Worm (Caenorhabditis elegans) whole organism, mixed stage, embryonic: ENCODE data around the gene F43G6.17.

Source experiments
- M03D4.4 ChIP-seq: sonication (generic microtip); optimal IDR thresholded peaks from 2 replicates; lab custom pipeline; 2017; ENCODE audit warnings: mild to moderate bottlenecking, missing genetic modification characterization, missing compliant biosample characterization
- bed-3 ChIP-seq: fragments of 200-800 bp; sonication (Bioruptor generic); optimal IDR thresholded peaks from 3 replicates; lab custom pipeline; 2018; ENCODE audit warnings: mild to moderate bottlenecking, missing genetic modification characterization, moderate library complexity, missing compliant biosample characterization
- blmp-1 ChIP-seq: fragments of 150-350 bp; optimal IDR thresholded peaks from 2 replicates; lab custom pipeline; 2014; ENCODE audit warnings: missing biosample characterization, missing genetic modification characterization
- ceh-39 ChIP-seq: fragments of 150-350 bp; optimal IDR thresholded peaks from 2 replicates; lab custom pipeline; 2014; ENCODE audit warnings: missing biosample characterization, missing genetic modification characterization
- ceh-43 ChIP-seq: fragments of 200-800 bp; sonication (Bioruptor generic); optimal IDR thresholded peaks from 2 replicates; lab custom pipeline; 2018; ENCODE audit warnings: mild to moderate bottlenecking, missing genetic modification characterization, moderate library complexity, missing compliant biosample characterization
- ceh-83 ChIP-seq: fragments of 200-800 bp; sonication (Bioruptor generic); optimal IDR thresholded peaks from 2 replicates; lab custom pipeline; 2018; ENCODE audit warnings: mild to moderate bottlenecking, missing genetic modification characterization, missing compliant biosample characterization
- ces-1 ChIP-seq: fragments of 150-350 bp; optimal IDR thresholded peaks from 2 replicates; lab custom pipeline; 2014; ENCODE audit warnings: missing biosample characterization, missing genetic modification reagents, missing genetic modification characterization
- cnd-1 ChIP-seq: fragments of 200-800 bp; sonication (Bioruptor generic); optimal IDR thresholded peaks from 2 replicates; lab custom pipeline; 2018; ENCODE audit warnings: mild to moderate bottlenecking, missing genetic modification characterization, missing compliant biosample characterization
- drap-1 ChIP-seq: fragments of 200-800 bp; sonication (Bioruptor generic); optimal IDR thresholded peaks from 3 replicates; lab custom pipeline; 2018; ENCODE audit warnings: mild to moderate bottlenecking, missing genetic modification characterization, missing compliant biosample characterization
- elt-1 ChIP-seq: sonication (generic microtip); optimal IDR thresholded peaks from 2 replicates; lab custom pipeline; 2017; ENCODE audit warnings: missing genetic modification characterization, mild to moderate bottlenecking, missing compliant biosample characterization, antibody characterized with exemption, moderate library complexity, borderline replicate concordance; ENCODE audit not compliant: insufficient read depth
- elt-3 ChIP-seq: fragments of 150-350 bp; optimal IDR thresholded peaks from 2 replicates; lab custom pipeline; 2014; ENCODE audit warnings: missing biosample characterization, missing genetic modification characterization
- flh-1 ChIP-seq: fragments of 200-800 bp; sonication (Bioruptor generic); optimal IDR thresholded peaks from 2 replicates; lab custom pipeline; 2018; ENCODE audit warnings: mild to moderate bottlenecking, missing genetic modification characterization, moderate library complexity, missing compliant biosample characterization
- ham-2 ChIP-seq: fragments of 200-800 bp; sonication (Bioruptor generic); optimal IDR thresholded peaks from 2 replicates; lab custom pipeline; 2018; ENCODE audit warnings: mild to moderate bottlenecking, missing genetic modification characterization, missing compliant biosample characterization
- hlh-1 ChIP-seq: fragments of 150-350 bp; optimal IDR thresholded peaks from 2 replicates; lab custom pipeline; 2014; ENCODE audit warnings: missing biosample characterization, missing genetic modification reagents, missing genetic modification characterization
- lin-13 ChIP-seq: fragments of 150-350 bp; optimal IDR thresholded peaks from 2 replicates; lab custom pipeline; 2014; ENCODE audit warnings: missing biosample characterization, missing genetic modification characterization
- lin-32 ChIP-seq: fragments of 200-800 bp; sonication (Bioruptor generic); optimal IDR thresholded peaks from 2 replicates; lab custom pipeline; 2018; ENCODE audit warnings: mild to moderate bottlenecking, missing genetic modification characterization, missing compliant biosample characterization
- lsy-2 ChIP-seq: fragments of 150-350 bp; optimal IDR thresholded peaks from 2 replicates; lab custom pipeline; 2014; ENCODE audit warnings: missing biosample characterization, missing genetic modification characterization
- mab-5 ChIP-seq: fragments of 150-350 bp; optimal IDR thresholded peaks from 2 replicates; lab custom pipeline; 2014; ENCODE audit warnings: missing biosample characterization, missing genetic modification characterization
- mep-1 ChIP-seq: fragments of 150-350 bp; optimal IDR thresholded peaks from 2 replicates; lab custom pipeline; 2017; ENCODE audit warnings: missing biosample characterization, missing genetic modification reagents, missing genetic modification characterization, inconsistent platforms
- mls-2 ChIP-seq: sonication (generic microtip); optimal IDR thresholded peaks from 2 replicates; lab custom pipeline; 2016; ENCODE audit warnings: mild to moderate bottlenecking, missing genetic modification characterization, moderate library complexity, missing compliant biosample characterization
- nhr-12 ChIP-seq: fragments of 150-350 bp; optimal IDR thresholded peaks from 2 replicates; lab custom pipeline; 2014; ENCODE audit warnings: missing biosample characterization, missing genetic modification characterization
- nhr-2 ChIP-seq: fragments of 150-350 bp; optimal IDR thresholded peaks from 2 replicates; lab custom pipeline; 2014; ENCODE audit warnings: missing biosample characterization, missing genetic modification characterization
- nhr-237 ChIP-seq: fragments of 150-350 bp; optimal IDR thresholded peaks from 2 replicates; lab custom pipeline; 2014; ENCODE audit warnings: missing biosample characterization, missing genetic modification characterization
- nhr-28 ChIP-seq: fragments of 150-350 bp; optimal IDR thresholded peaks from 2 replicates; lab custom pipeline; 2014; ENCODE audit warnings: missing biosample characterization, missing genetic modification characterization
- nhr-76 ChIP-seq: sonication (generic microtip); optimal IDR thresholded peaks from 2 replicates; lab custom pipeline; 2017; ENCODE audit warnings: missing biosample characterization, missing genetic modification characterization
- pha-4 ChIP-seq: fragments of 150-350 bp; optimal IDR thresholded peaks from 2 replicates; lab custom pipeline; 2018; ENCODE audit warnings: missing biosample characterization, missing genetic modification reagents, missing genetic modification characterization
- sem-2 ChIP-seq: fragments of 200-800 bp; sonication (Bioruptor generic); optimal IDR thresholded peaks from 2 replicates; lab custom pipeline; 2018; ENCODE audit warnings: mild to moderate bottlenecking, missing genetic modification characterization, missing compliant biosample characterization
- snpc-4 ChIP-seq: fragments of 150-350 bp; optimal IDR thresholded peaks from 2 replicates; lab custom pipeline; 2014; ENCODE audit warnings: missing biosample characterization, missing genetic modification characterization
- sptf-1 ChIP-seq: sonication (generic microtip); optimal IDR thresholded peaks from 2 replicates; lab custom pipeline; 2017; ENCODE audit warnings: mild to moderate bottlenecking, missing genetic modification characterization, moderate library complexity, missing compliant biosample characterization
- tbx-8 ChIP-seq: fragments of 200-800 bp; sonication (Bioruptor generic); optimal IDR thresholded peaks from 2 replicates; lab custom pipeline; 2018; ENCODE audit warnings: mild to moderate bottlenecking, missing genetic modification characterization, moderate library complexity, missing compliant biosample characterization
- unc-120 ChIP-seq: sonication (generic microtip); optimal IDR thresholded peaks from 2 replicates; lab custom pipeline; 2017; ENCODE audit warnings: missing genetic modification characterization, missing compliant biosample characterization; ENCODE audit not compliant: poor library complexity, severe bottlenecking
- unc-62 ChIP-seq: fragments of 150-350 bp; optimal IDR thresholded peaks from 2 replicates; lab custom pipeline; 2014; ENCODE audit warnings: missing biosample characterization, missing genetic modification reagents, missing genetic modification characterization
- ztf-11 ChIP-seq: fragments of 150-350 bp; optimal IDR thresholded peaks from 2 replicates; lab custom pipeline; 2014; ENCODE audit warnings: missing biosample characterization, missing genetic modification characterization

Gene F43G6.17

ce11 chrII:11802451-11802850 is at the start of gene F43G6.17:
F43G6.17 (plus strand) TSS chrII:11802751.
- TF ChIP-seq ceh-43 (GFP tag; lab: Kevin White, UChicago) (no peak), unc-120 (no peak), sptf-1 (no peak), tbx-8 (GFP tag; lab: Kevin White, UChicago) (no peak), nhr-76 (tag; lab: Kevin White, UChicago) (no peak), elt-1 (tag; lab: Kevin White, UChicago) (no peak), lsy-2 (tag; lab: Kevin White, UChicago) (no peak), pha-4 (tag; lab: Kevin White, UChicago) (no peak), nhr-12 (no peak), lin-13 (tag; lab: Kevin White, UChicago) (no peak), nhr-28 (tag; lab: Kevin White, UChicago) (no peak), bed-3 (GFP tag; lab: Kevin White, UChicago) (no peak), snpc-4 (tag; lab: Kevin White, UChicago) (no peak)

ce11 chrII:11753186-11753585 is 49.4 kb upstream of the F43G6.17 start:
- TF ChIP-seq flh-1 (GFP tag; lab: Kevin White, UChicago) (no peak), ces-1 (peak; percentile 71)

- TF ChIP-seq ces-1, result peak; percentile 43
- TF ChIP-seq nhr-2 (tag; lab: Kevin White, UChicago), result peak; percentile 59
- TF ChIP-seq ham-2, result no peak
Measured at ce11 chrII:11756684-11757107, 45.9 kb upstream of the F43G6.17 start.

ce11 chrII:11759277-11759676 is 43.3 kb upstream of the F43G6.17 start, which contains the start of the genes F44E5.4 and F44E5.5:
F44E5.4 (minus strand) TSS chrII:11759311.
F44E5.5 (plus strand) TSS chrII:11759662.
- peak; percentile 94 for TF ChIP-seq lin-13 (tag; lab: Kevin White, UChicago)
- TF ChIP-seq hlh-1 (tag; lab: Kevin White, UChicago), result peak; percentile 93
- peak; percentile 77 for TF ChIP-seq unc-120
- TF ChIP-seq M03D4.4, result peak; percentile 60
- peak; percentile 97 for TF ChIP-seq lin-32 (GFP tag; lab: Kevin White, UChicago)
- TF ChIP-seq nhr-237 (tag; lab: Kevin White, UChicago), result peak; percentile 83
- TF ChIP-seq nhr-2 (tag; lab: Kevin White, UChicago), result peak; percentile 73
- peak; percentile 26 for TF ChIP-seq blmp-1 (tag; lab: Kevin White, UChicago)
- TF ChIP-seq ceh-39 (tag; lab: Kevin White, UChicago), result peak; percentile 88
- peak; percentile 56 for TF ChIP-seq ztf-11 (tag; lab: Kevin White, UChicago)
- TF ChIP-seq bed-3 (GFP tag; lab: Kevin White, UChicago), result peak; percentile 62
- peak; percentile 47 for TF ChIP-seq lsy-2 (tag; lab: Kevin White, UChicago)
- TF ChIP-seq tbx-8 (GFP tag; lab: Kevin White, UChicago), result peak; percentile 67
- peak; percentile 90 for TF ChIP-seq sptf-1
- TF ChIP-seq ces-1, result peak; percentile 88
- peak; percentile 21 for TF ChIP-seq nhr-12
- peak; percentile 54 for TF ChIP-seq pha-4 (tag; lab: Kevin White, UChicago)
- TF ChIP-seq drap-1 (GFP tag; lab: Kevin White, UChicago), result peak; percentile 56
- peak; percentile 30 for TF ChIP-seq mab-5
- TF ChIP-seq cnd-1, result peak; percentile 92
- peak; percentile 71 for TF ChIP-seq unc-62 (GFP tag; lab: Kevin White, UChicago)
- peak; percentile 70 for TF ChIP-seq ceh-43 (GFP tag; lab: Kevin White, UChicago)
- TF ChIP-seq mep-1 (tag; lab: Kevin White, UChicago), result peak; percentile 83
- peak; percentile 76 for TF ChIP-seq ceh-83 (GFP tag; lab: Kevin White, UChicago)
- TF ChIP-seq sem-2, result peak; percentile 59
- peak; percentile 19 for TF ChIP-seq ham-2
- peak; percentile 93 for TF ChIP-seq mls-2 (tag; lab: Kevin White, UChicago)
- TF ChIP-seq elt-3, result peak; percentile 24
